Worm (Caenorhabditis elegans): ENCODE data around the gene try-11.
"Not testable (repeated sequence)": the region's sequence is repeated elsewhere in the genome, so short reads cannot be mapped to it uniquely, and the experiment has no call there.

DNA sequence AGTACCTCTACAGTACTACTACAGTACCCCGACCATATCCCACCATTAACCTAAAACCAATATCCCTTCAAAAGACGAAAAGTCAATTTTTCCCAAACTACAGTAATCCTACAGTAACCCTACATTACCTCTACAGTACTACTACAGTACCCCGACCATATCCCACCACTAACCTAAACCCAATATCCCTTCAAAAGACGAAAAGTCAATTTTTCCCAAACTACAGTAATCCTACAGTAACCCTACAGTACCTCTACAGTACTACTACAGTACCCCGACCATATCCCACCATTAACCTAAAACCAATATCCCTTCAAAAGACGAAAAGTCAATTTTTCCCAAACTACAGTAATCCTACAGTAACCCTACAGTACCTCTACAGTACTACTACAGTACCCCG lies 7.2 kb upstream of the try-11 start, which contains the start of gene nhr-141:
- not testable (repeated sequence) for TF ChIP-seq ama-1 (optimal IDR thresholded peaks at IDR 0.05); B0310.2 (tag; optimal IDR thresholded peaks at IDR 0.05); ets-7 (tag; optimal IDR thresholded peaks at IDR 0.05); tra-4 (tag; optimal IDR thresholded peaks at IDR 0.05); scrt-1 (GFP tag; IDR thresholded peaks at IDR 0.05); hnd-1 (tag; optimal IDR thresholded peaks at IDR 0.05); ceh-36 (tag; optimal IDR thresholded peaks at IDR 0.05); flt-1 (GFP tag; IDR thresholded peaks at IDR 0.05)
